Fruit fly (Drosophila melanogaster): ENCODE data around the gene Eig71Ed.

The Eig71Ed gene

DNA sequence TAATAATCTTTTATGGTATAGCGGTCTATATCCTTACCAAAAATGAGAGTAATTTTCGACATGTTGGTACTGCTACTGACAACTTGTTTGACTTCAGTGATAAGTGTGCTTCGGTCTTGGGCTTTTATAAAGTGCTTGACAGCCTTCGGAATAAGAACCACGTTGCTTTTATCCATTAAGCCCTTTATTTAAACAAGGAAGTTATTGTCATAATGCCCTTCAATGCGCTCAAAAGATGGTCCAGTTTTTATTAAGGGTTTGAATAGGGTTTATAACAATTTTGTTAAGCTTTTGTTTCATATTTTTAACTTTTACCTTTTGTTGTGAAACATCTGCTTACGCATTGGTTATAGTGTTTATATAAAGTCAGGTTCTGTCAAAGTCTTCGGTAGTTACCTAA, at the start of gene Eig71Ed, which contains the start of gene Eig71Ec:
TSS of gene Eig71Ed (plus strand) at position 384 of the 400 bp plus-strand sequence.
TSS of gene Eig71Ec (minus strand) at position 101 of the 400 bp plus-strand sequence.
- TF ChIP-seq CG17801 (GFP tag; optimal IDR thresholded peaks at IDR 0.05; ENCODE audit: partially characterized antibody): no peak

DNA sequence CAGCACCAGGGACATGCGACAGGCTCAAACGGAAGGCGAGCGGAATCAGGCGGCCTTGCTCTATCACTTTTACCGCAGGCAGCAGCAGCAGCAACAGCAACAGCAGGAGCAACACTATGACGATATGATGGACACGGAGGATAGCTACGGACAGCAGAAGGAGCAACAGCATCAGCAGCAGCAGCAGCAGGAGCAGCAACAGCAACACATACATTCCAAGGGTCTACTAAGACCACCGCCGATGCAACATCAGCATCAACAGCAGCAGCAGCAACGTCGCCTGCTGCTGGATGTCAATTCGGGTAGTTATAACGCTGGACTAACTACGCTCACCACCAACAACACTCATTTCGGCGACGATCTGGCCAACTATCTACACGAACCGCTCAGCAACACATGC, 47.4 kb upstream of the Eig71Ed start:
- no peak for TF ChIP-seq CG17801 (GFP tag; optimal IDR thresholded peaks at IDR 0.05; ENCODE audit: partially characterized antibody)

DNA sequence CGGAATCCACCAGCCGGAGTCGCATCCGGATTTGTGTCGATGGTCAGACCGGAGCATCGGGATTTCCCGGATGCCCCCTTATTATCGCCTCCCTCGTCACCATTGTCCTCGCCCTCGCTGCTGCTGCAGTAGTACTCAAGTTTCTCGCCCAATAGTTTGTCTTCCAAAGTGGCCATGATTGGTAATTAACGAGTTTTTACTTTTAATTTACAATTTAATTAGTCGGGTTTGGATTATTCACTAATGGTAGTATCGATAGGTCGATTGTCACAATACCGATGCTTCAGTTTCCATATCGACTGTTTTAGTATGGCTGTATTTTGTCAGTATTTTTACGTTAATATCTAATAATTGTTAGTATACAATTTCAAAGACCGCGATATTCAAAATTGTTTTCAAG, 42.2 kb upstream of the Eig71Ed start, which contains the start of gene CG7650:
TSS of gene CG7650 (minus strand) at position 278 of the 400 bp plus-strand sequence.
- TF ChIP-seq CG17801 (GFP tag; optimal IDR thresholded peaks at IDR 0.05; ENCODE audit: partially characterized antibody): no peak

DNA sequence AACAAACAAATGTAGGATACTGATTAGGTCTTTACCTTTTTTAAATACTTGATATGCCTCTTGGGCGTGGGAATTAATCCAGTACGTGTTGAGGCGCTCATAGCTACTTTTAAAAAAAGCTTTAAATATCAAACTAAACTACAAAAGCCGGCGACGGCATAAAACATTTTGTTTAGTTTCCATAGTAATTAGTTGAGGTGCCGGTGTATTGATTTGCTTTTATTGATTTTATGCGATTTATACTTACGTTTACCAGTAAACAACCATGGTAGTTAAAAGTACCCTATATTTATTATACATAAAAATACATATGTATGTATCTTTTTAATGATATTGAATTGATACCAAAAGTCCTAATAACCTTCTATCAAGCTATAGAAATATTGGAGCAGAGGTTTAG, 39.6 kb upstream of the Eig71Ed start, which contains the start of gene CG13449:
TSS of gene CG13449 (minus strand) at position 101 of the 400 bp plus-strand sequence.
- TF ChIP-seq CG17801 (GFP tag; optimal IDR thresholded peaks at IDR 0.05; ENCODE audit: partially characterized antibody): no peak

DNA sequence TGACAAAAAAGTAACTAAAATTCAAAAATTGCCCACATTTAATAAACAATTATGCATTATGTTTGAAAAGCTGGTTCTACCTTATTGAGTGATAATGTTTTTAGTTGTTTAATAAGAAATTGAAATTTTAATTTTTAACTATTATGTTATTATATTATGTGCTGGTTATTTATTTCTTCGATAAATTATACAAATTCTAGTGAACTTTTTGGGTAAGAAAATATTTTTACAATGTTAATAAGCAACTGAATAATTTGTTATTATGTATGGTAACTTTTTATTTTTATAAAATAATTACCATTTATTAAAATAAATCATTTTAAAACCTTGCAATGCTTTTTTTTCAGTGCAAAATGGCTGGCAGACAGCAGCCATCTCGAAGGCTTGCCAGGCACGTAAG, 35.8 kb upstream of the Eig71Ed start:
- no peak for TF ChIP-seq CG17801 (GFP tag; optimal IDR thresholded peaks at IDR 0.05; ENCODE audit: partially characterized antibody)

dm6 chr3L:15616900-15617299, 35.4 kb upstream of the Eig71Ed start:
- no peak for TF ChIP-seq CG17801 (GFP tag; optimal IDR thresholded peaks at IDR 0.05; ENCODE audit: partially characterized antibody)

- peak; percentile 32 for TF ChIP-seq CG17801 (GFP tag; optimal IDR thresholded peaks at IDR 0.05; ENCODE audit: partially characterized antibody)
These were observed 32.6 kb upstream of the Eig71Ed start, which contains the start of gene Phs for dm6 chr3L:15619626-15620247. TSS of gene Phs (plus strand) at chr3L:15619901.

dm6 chr3L:15624097-15624496, 28.2 kb upstream of the Eig71Ed start:
- TF ChIP-seq CG17801 (GFP tag; optimal IDR thresholded peaks at IDR 0.05; ENCODE audit: partially characterized antibody): no peak

DNA sequence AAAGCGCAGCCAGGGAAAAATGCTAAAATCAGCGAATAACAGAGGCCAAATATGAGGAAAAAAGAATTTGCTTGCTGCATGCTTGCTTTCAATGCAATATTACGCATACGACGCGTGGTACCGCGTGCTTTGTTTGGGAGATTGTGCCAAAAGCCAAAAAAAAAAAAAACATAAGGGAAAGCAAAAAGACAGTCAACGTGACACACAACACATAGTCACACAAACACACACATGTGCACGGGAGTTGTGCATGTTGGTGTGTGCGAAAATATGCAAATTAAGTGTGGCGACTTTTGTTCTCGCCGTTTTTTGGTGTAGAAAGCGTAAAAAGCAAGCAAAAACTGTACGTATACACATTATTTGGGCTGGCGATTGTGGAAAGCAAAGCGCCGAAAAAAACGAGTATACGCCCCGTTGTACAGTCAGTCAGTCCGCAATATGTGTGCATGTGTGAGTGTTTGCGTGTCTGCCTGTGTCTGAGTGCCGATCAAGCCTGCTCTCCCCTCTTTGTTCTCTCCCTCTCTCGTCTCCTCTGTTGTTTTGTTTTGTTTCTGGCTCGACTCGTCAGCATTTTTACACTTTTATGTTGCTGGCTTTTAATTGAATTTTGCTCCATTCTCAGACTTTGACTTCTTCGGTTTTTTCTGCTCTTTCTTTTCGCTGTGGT, 27.3 kb upstream of the Eig71Ed start:
- TF ChIP-seq CG17801 (GFP tag; optimal IDR thresholded peaks at IDR 0.05; ENCODE audit: partially characterized antibody): no peak

DNA sequence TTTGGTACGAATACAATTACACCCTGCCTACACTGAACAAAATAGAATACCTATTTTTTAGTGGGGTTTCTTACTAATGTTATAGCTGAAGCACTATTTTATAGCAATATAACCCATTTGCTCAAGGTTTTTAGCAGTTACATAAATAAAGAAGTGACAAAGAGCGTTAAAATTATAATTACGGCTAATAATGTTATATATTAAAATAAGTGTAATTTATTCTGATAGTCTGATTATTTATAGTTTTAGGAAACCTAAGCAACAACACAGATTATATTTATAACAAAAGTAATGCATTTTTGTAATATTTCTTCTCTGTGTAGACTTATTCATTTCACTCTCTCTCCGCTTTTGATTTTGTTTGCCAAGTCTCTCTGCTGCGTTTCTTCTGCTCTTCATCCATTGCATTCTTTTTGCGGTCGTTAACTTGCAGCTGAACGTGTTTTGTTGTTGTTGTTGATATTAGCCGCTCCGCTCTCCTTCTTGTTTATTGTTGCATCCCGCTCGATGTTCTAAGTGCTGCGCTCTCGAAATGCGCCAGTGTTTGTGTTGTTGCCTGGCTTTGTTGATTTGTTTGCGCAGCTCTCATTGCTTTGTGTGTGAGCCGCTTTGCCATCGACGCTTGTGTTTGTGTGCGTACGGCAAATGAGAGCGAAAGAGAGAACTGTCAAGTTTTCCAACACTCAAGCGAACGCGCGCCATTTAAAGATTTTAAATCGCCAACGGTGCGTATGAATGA, 26.5 kb upstream of the Eig71Ed start:
- TF ChIP-seq CG17801 (GFP tag; optimal IDR thresholded peaks at IDR 0.05; ENCODE audit: partially characterized antibody): peak; percentile 92

DNA sequence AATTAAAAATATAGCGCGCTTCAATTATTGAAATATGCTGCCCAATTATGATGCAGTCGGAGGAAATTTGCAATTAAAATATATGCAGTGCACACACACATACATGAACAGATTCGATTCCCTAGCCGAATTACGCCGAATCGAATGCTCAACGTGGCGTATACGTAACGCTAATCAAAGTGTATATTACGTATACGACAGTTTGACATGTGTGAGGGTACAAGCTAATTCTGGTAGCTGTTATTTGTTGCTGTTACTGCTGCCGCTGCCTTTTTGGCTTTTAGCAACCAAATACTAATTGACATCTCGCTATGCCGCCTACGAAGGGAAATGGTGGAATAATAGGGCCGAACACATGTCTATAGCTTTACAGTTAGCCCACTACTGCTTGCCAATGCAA, 25.0 kb upstream of the Eig71Ed start:
- TF ChIP-seq CG17801 (GFP tag; optimal IDR thresholded peaks at IDR 0.05; ENCODE audit: partially characterized antibody): no peak

- no peak for TF ChIP-seq CG17801 (GFP tag; optimal IDR thresholded peaks at IDR 0.05; ENCODE audit: partially characterized antibody)
These were observed 21.3 kb upstream of the Eig71Ed start for dm6 chr3L:15631067-15631466.

DNA sequence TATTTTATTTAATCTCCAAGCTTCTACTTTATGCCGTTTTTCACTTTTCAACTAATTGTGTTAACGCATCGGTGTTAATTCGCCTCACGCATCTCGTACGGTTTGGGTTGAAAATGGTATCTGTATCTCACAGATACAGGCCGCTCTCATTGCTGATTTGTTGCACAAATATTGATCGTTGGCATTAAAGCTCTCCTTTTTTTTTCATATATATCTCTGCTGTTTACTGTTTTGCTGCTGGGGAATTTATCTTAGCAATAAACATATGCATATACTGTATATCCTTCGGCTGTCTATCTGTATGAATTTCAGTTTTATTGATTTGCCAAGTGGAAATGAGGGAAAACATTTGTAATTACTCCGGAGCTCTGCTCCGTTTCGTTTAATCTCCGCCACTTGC, 19.7 kb upstream of the Eig71Ed start:
- TF ChIP-seq CG17801 (GFP tag; optimal IDR thresholded peaks at IDR 0.05; ENCODE audit: partially characterized antibody): no peak

dm6 chr3L:15634368-15635075, 17.8 kb upstream of the Eig71Ed start:
- TF ChIP-seq CG17801 (GFP tag; optimal IDR thresholded peaks at IDR 0.05; ENCODE audit: partially characterized antibody): no peak

DNA sequence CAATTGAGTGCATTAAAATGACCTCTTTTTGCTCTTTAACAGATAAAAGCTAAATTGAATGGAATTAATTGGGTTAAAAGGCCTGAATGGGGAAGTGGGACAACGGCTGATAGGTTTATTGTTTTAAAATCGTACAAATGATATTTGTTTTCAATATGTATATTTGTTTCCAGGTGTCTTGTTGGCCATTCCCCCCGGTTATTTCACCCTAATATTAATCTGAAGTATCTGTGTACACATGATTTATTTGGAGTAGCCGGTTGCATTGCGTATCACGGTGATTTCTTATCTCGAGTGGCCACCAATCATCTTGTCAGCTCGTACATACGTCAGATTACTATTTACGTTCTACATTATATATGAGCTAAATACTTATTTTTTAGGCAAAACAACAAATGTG, 16.0 kb upstream of the Eig71Ed start:
- no peak for TF ChIP-seq CG17801 (GFP tag; optimal IDR thresholded peaks at IDR 0.05; ENCODE audit: partially characterized antibody)

Data from ovary, adult (tissue).